Fruit fly (Drosophila melanogaster) whole organism, embryonic: ENCODE measurements around the gene CG16772.
A peak's percentile ranks its signal among the peaks of the same experiment; 100 is the strongest.

Experiments used
- B-H1 ChIP-seq: fragments of 200-800 bp; sonication (Bioruptor generic); IDR thresholded peaks from 3 replicates; pipeline ENCODE4 v1.3.6; 2022; ENCODE audit warnings: missing biosample characterization, missing genetic modification characterization
- CG10209 ChIP-seq: fragments of 200-800 bp; sonication (Bioruptor generic); optimal IDR thresholded peaks from 3 replicates; lab custom pipeline; 2017; ENCODE audit warnings: missing biosample characterization, mild to moderate bottlenecking, missing genetic modification characterization, missing genetic modification reagents
- CG13287 ChIP-seq: fragments of 200-800 bp; sonication (Bioruptor generic); IDR thresholded peaks from 2 replicates; pipeline ENCODE4 v1.3.6; 2022; ENCODE audit warnings: missing biosample characterization, missing genetic modification characterization; ENCODE audit not compliant: partially characterized antibody
- CG15011 ChIP-seq: fragments of 200-800 bp; sonication (Bioruptor generic); optimal IDR thresholded peaks from 3 replicates; lab custom pipeline; 2018; ENCODE audit warnings: missing biosample characterization, mild to moderate bottlenecking, missing genetic modification characterization
- CG15514 ChIP-seq: fragments of 200-800 bp; sonication (Bioruptor generic); optimal IDR thresholded peaks from 3 replicates; lab custom pipeline; 2017; ENCODE audit warnings: missing biosample characterization, missing genetic modification characterization, mild to moderate bottlenecking, moderate library complexity, missing genetic modification reagents
- CG15696 ChIP-seq: fragments of 200-800 bp; sonication (Bioruptor generic); optimal IDR thresholded peaks from 2 replicates; lab custom pipeline; 2019; ENCODE audit warnings: missing biosample characterization, mild to moderate bottlenecking, missing genetic modification characterization, moderate library complexity
- CG17385 ChIP-seq: fragments of 200-800 bp; sonication (Bioruptor generic); optimal IDR thresholded peaks from 3 replicates; lab custom pipeline; 2018; ENCODE audit warnings: missing biosample characterization, mild to moderate bottlenecking, missing genetic modification characterization
- CG17829 ChIP-seq: fragments of 200-800 bp; optimal IDR thresholded peaks from 2 replicates; lab custom pipeline; 2019; ENCODE audit warnings: missing biosample characterization, mild to moderate bottlenecking, missing genetic modification characterization, moderate library complexity
- CG18599 ChIP-seq: fragments of 200-800 bp; sonication (Bioruptor generic); optimal IDR thresholded peaks from 3 replicates; lab custom pipeline; 2017; ENCODE audit warnings: missing biosample characterization, missing genetic modification characterization, mild to moderate bottlenecking, moderate library complexity, missing genetic modification reagents
- CG31365 ChIP-seq: fragments of 200-800 bp; sonication (Bioruptor generic); optimal IDR thresholded peaks from 2 replicates; lab custom pipeline; 2018; ENCODE audit warnings: missing biosample characterization, mild to moderate bottlenecking, missing genetic modification characterization
- CG31441 ChIP-seq: fragments of 200-800 bp; sonication (Bioruptor generic); IDR thresholded peaks from 2 replicates; pipeline ENCODE4 v1.3.6; 2022; ENCODE audit warnings: missing biosample characterization, missing genetic modification characterization
- CG3163 ChIP-seq: fragments of 200-800 bp; sonication (Bioruptor generic); optimal IDR thresholded peaks from 3 replicates; lab custom pipeline; 2016; ENCODE audit warnings: missing biosample characterization, missing genetic modification characterization
- CG32767 ChIP-seq: fragments of 200-800 bp; sonication (Bioruptor generic); IDR thresholded peaks from 2 replicates; pipeline ENCODE4 v1.3.6; 2022; ENCODE audit warnings: missing biosample characterization, missing genetic modification characterization
- CG3726 ChIP-seq: fragments of 200-800 bp; sonication (Bioruptor generic); IDR thresholded peaks from 3 replicates; pipeline ENCODE4, ENCODE4 v1.3.6; 2022; ENCODE audit warnings: missing biosample characterization, missing genetic modification characterization
- CG6175 ChIP-seq: fragments of 200-800 bp; sonication (Bioruptor generic); IDR thresholded peaks from 3 replicates; pipeline ENCODE4 v1.3.6; 2022; ENCODE audit warnings: missing biosample characterization, missing genetic modification characterization
- CG6272 ChIP-seq: fragments of 200-800 bp; sonication (Bioruptor generic); IDR thresholded peaks from 2 replicates; pipeline ENCODE4 v1.3.6; 2022; ENCODE audit warnings: missing biosample characterization, missing genetic modification characterization
- CG6813 ChIP-seq: fragments of 200-800 bp; sonication (Bioruptor generic); optimal IDR thresholded peaks from 2 replicates; lab custom pipeline; 2017; ENCODE audit warnings: missing biosample characterization, missing genetic modification characterization, mild to moderate bottlenecking, moderate library complexity, missing genetic modification reagents
- CG9609 ChIP-seq: fragments of 200-800 bp; sonication (Bioruptor generic); optimal IDR thresholded peaks from 3 replicates; lab custom pipeline; 2016; ENCODE audit warnings: missing biosample characterization, missing genetic modification characterization
- CG9727 ChIP-seq: fragments of 200-800 bp; sonication (Bioruptor generic); optimal IDR thresholded peaks from 3 replicates; lab custom pipeline; 2017; ENCODE audit warnings: missing biosample characterization, mild to moderate bottlenecking, missing genetic modification characterization
- Chrac-16 ChIP-seq: fragments of 200-800 bp; sonication (Bioruptor generic); optimal IDR thresholded peaks from 3 replicates; lab custom pipeline; 2016; ENCODE audit warnings: missing biosample characterization, missing genetic modification characterization
- D19B ChIP-seq: fragments of 200-800 bp; sonication (Bioruptor generic); optimal IDR thresholded peaks from 2 replicates; lab custom pipeline; 2017; ENCODE audit warnings: missing biosample characterization, mild to moderate bottlenecking, missing genetic modification characterization
- Dip3 ChIP-seq: fragments of 200-800 bp; sonication (Bioruptor generic); optimal IDR thresholded peaks from 3 replicates; lab custom pipeline; 2016; ENCODE audit warnings: missing biosample characterization, missing genetic modification characterization
- Drgx ChIP-seq: fragments of 200-800 bp; sonication (Bioruptor generic); IDR thresholded peaks from 2 replicates; pipeline ENCODE4 v1.3.6; 2022; ENCODE audit warnings: missing biosample characterization, missing genetic modification characterization
- Hr39 ChIP-seq: fragments of >200 bp; optimal IDR thresholded peaks from 2 replicates; lab custom pipeline; 2017
- Kr ChIP-seq: fragments of 200-800 bp; sonication (Bioruptor generic); optimal IDR thresholded peaks from 2 replicates; lab custom pipeline; 2017; ENCODE audit warnings: missing biosample characterization, mild to moderate bottlenecking, missing genetic modification characterization
- Ptx1 ChIP-seq: fragments of 200-800 bp; sonication (Bioruptor generic); IDR thresholded peaks from 2 replicates; pipeline ENCODE4 v1.3.6; 2022; ENCODE audit warnings: missing biosample characterization, missing genetic modification characterization
- Sox100B ChIP-seq: fragments of 200-800 bp; sonication (Bioruptor generic); optimal IDR thresholded peaks from 3 replicates; lab custom pipeline; 2018; ENCODE audit warnings: missing biosample characterization, mild to moderate bottlenecking, missing genetic modification characterization
- Sry-β ChIP-seq: fragments of 200-800 bp; sonication (Bioruptor generic); optimal IDR thresholded peaks from 2 replicates; lab custom pipeline; 2018; ENCODE audit warnings: missing biosample characterization, mild to moderate bottlenecking, missing genetic modification characterization, moderate library complexity
- Ssrp ChIP-seq: fragments of 200-800 bp; sonication (Bioruptor generic); optimal IDR thresholded peaks from 2 replicates; lab custom pipeline; 2018; ENCODE audit warnings: missing biosample characterization, mild to moderate bottlenecking, missing genetic modification characterization, moderate library complexity
- ac ChIP-seq: fragments of 200-800 bp; sonication (Bioruptor generic); optimal IDR thresholded peaks from 3 replicates; lab custom pipeline; 2017; ENCODE audit warnings: missing biosample characterization, mild to moderate bottlenecking, missing genetic modification characterization
- bcd ChIP-seq: fragments of 200-800 bp; sonication (Bioruptor generic); optimal IDR thresholded peaks from 2 replicates; lab custom pipeline; 2017; ENCODE audit warnings: missing biosample characterization, mild to moderate bottlenecking, missing genetic modification characterization
- br ChIP-seq: fragments of >200 bp; optimal IDR thresholded peaks from 2 replicates; lab custom pipeline; 2017
- chn ChIP-seq: fragments of 200-800 bp; sonication (Bioruptor generic); optimal IDR thresholded peaks from 2 replicates; lab custom pipeline; 2016; ENCODE audit warnings: missing biosample characterization, missing genetic modification characterization
- crol ChIP-seq: fragments of 200-800 bp; sonication (Bioruptor generic); IDR thresholded peaks from 2 replicates; pipeline ENCODE4 v1.3.6; 2022; ENCODE audit warnings: missing biosample characterization, missing genetic modification characterization
- crp ChIP-seq, 2 experiments: fragments of 200-800 bp; sonication (Bioruptor generic); optimal IDR thresholded peaks; 2 replicates in 1 of 2; 3 replicates in 1 of 2; lab custom pipeline; 2017; ENCODE audit warnings: missing biosample characterization in 2 of 2, missing genetic modification characterization in 2 of 2, mild to moderate bottlenecking in 1 of 2, moderate library complexity in 1 of 2
- cwo ChIP-seq: fragments of 200-800 bp; sonication (Bioruptor generic); optimal IDR thresholded peaks from 3 replicates; lab custom pipeline; 2017; ENCODE audit warnings: missing biosample characterization, missing genetic modification characterization, mild to moderate bottlenecking, moderate library complexity, missing genetic modification reagents
- emc ChIP-seq: fragments of 200-800 bp; sonication (Bioruptor generic); optimal IDR thresholded peaks from 2 replicates; lab custom pipeline; 2016; ENCODE audit warnings: missing biosample characterization, missing genetic modification characterization
- gcm ChIP-seq: fragments of 200-800 bp; sonication (Bioruptor generic); optimal IDR thresholded peaks from 2 replicates; lab custom pipeline; 2019; ENCODE audit warnings: missing biosample characterization, mild to moderate bottlenecking, missing genetic modification characterization, moderate library complexity
- hb ChIP-seq: fragments of 200-800 bp; sonication (Bioruptor generic); IDR thresholded peaks from 3 replicates; pipeline ENCODE4 v1.3.6; 2022; ENCODE audit warnings: missing biosample characterization, missing genetic modification characterization; ENCODE audit not compliant: partially characterized antibody
- klu ChIP-seq: fragments of 200-800 bp; sonication (Bioruptor generic); IDR thresholded peaks from 2 replicates; pipeline ENCODE4 v1.3.6; 2022; ENCODE audit warnings: missing biosample characterization, missing genetic modification characterization
- lov ChIP-seq, 2 experiments: fragments of 200-800 bp in 1 of 2; fragments of >200 bp in 1 of 2; sonication (Bioruptor generic) in 1 of 2; IDR thresholded peaks in 1 of 2; optimal IDR thresholded peaks in 1 of 2; 2 replicates in 1 of 2; 3 replicates in 1 of 2; pipeline versions ENCODE4 v1.3.6 to Lab custom; 2017 to 2022; ENCODE audit warnings: missing biosample characterization in 1 of 2, missing genetic modification characterization in 1 of 2
- mirr ChIP-seq: fragments of 200-800 bp; sonication (Bioruptor generic); optimal IDR thresholded peaks from 3 replicates; lab custom pipeline; 2018; ENCODE audit warnings: missing biosample characterization, mild to moderate bottlenecking, missing genetic modification characterization
- nom ChIP-seq: fragments of 200-800 bp; sonication (Bioruptor generic); optimal IDR thresholded peaks from 2 replicates; lab custom pipeline; 2017; ENCODE audit warnings: missing biosample characterization, missing genetic modification characterization, mild to moderate bottlenecking, moderate library complexity, missing genetic modification reagents
- oc ChIP-seq: fragments of 200-800 bp; sonication (Bioruptor generic); optimal IDR thresholded peaks from 2 replicates; lab custom pipeline; 2018; ENCODE audit warnings: missing biosample characterization, mild to moderate bottlenecking, missing genetic modification characterization, moderate library complexity
- pan ChIP-seq, 4 experiments: fragments of >200 bp in 3 of 4; fragments of 200-800 bp in 1 of 4; sonication (Bioruptor generic) in 1 of 4; optimal IDR thresholded peaks in 3 of 4; IDR thresholded peaks in 1 of 4; 2 replicates each; pipeline versions ENCODE4 v1.3.6 to Lab custom; 2017 to 2022; ENCODE audit warnings: missing biosample characterization in 2 of 4, missing genetic modification characterization in 2 of 4, mixed read lengths in 1 of 4
- row ChIP-seq: fragments of 200-800 bp; sonication (Bioruptor generic); IDR thresholded peaks from 3 replicates; pipeline ENCODE4 v1.3.6; 2022; ENCODE audit warnings: missing biosample characterization, missing genetic modification characterization
- slbo ChIP-seq: fragments of 200-800 bp; sonication (Bioruptor generic); IDR thresholded peaks from 2 replicates; pipeline ENCODE4 v1.3.6; 2022; ENCODE audit warnings: missing biosample characterization, missing genetic modification characterization
- sob ChIP-seq: fragments of 200-800 bp; sonication (Bioruptor generic); IDR thresholded peaks from 2 replicates; pipeline ENCODE4 v1.3.6; 2022; ENCODE audit warnings: missing biosample characterization, missing genetic modification characterization
- stwl ChIP-seq: fragments of 200-800 bp; sonication (Bioruptor generic); optimal IDR thresholded peaks from 3 replicates; lab custom pipeline; 2018; ENCODE audit warnings: missing biosample characterization, mild to moderate bottlenecking, missing genetic modification characterization, moderate library complexity
- zf30C ChIP-seq: fragments of 200-800 bp; sonication (Bioruptor generic); optimal IDR thresholded peaks from 3 replicates; lab custom pipeline; 2018; ENCODE audit warnings: missing biosample characterization, mild to moderate bottlenecking, missing genetic modification characterization

Gene CG16772

DNA sequence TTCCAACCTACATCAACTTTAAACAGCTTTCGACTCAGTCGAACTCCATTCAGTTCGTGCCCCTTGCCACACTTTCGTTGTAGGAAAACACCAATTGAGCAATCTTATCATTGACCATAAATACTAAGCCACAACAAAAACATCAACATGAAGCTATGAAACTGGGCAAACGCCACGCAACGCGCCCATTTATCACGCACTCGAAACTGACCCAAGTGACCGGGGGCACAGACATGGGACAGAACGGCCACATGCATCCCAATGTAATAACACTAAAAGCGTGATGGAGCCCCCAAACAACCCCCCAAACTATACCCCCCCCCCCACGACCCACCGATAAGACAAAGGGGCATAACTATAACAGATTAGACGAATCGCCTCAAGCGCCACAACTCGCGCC is 30.0 kb upstream of the CG16772 start (continued):
- no peak for TF ChIP-seq ac (GFP tag; lab: Kevin White, UChicago)
- no peak for TF ChIP-seq Drgx (GFP tag; lab: Robert Waterston, UW)
- no peak for TF ChIP-seq CG3726 (GFP tag; lab: Robert Waterston, UW)
- no peak for TF ChIP-seq Hr39 (lab: Kevin White, UChicago)
- TF ChIP-seq CG15696 (tag; lab: Kevin White, UChicago) = no peak
- no peak for TF ChIP-seq nom
- no peak for TF ChIP-seq klu (GFP tag; lab: Robert Waterston, UW)
- TF ChIP-seq oc (tag; lab: Kevin White, UChicago) = peak; percentile 87
- TF ChIP-seq crol (GFP tag; lab: Robert Waterston, UW) = peak; percentile 78
- TF ChIP-seq CG9609 (GFP tag; lab: Kevin White, UChicago) = no peak
- TF ChIP-seq lov (optimal IDR thresholded peaks at IDR 0.05; lab: Kevin White, UChicago) = no peak
- no peak for TF ChIP-seq lov (GFP tag; IDR thresholded peaks at IDR 0.05; lab: Robert Waterston, UW)
- TF ChIP-seq B-H1 (GFP tag; lab: Robert Waterston, UW) = no peak
- TF ChIP-seq Ptx1 (GFP tag; lab: Robert Waterston, UW) = no peak
- no peak for TF ChIP-seq br (lab: Kevin White, UChicago)
- no peak for TF ChIP-seq CG31441
- TF ChIP-seq row = no peak
- peak; percentile 46; the same call in 1 of the 3 replicates for TF ChIP-seq CG6175
- TF ChIP-seq Sry-β (GFP tag; lab: Kevin White, UChicago) = no peak
- TF ChIP-seq CG13287 (GFP tag; lab: Robert Waterston, UW) = no peak
- TF ChIP-seq D19B (GFP tag; lab: Kevin White, UChicago) = no peak
- no peak for TF ChIP-seq gcm
- peak; percentile 10 for TF ChIP-seq CG6813 (GFP tag; lab: Kevin White, UChicago)
- no peak for TF ChIP-seq crp (GFP tag; optimal IDR thresholded peaks at IDR 0.05; lab: Kevin White, UChicago)
- TF ChIP-seq zf30C (GFP tag; lab: Kevin White, UChicago) = no peak
- no peak for TF ChIP-seq Kr (GFP tag; lab: Kevin White, UChicago)
- no peak for TF ChIP-seq CG17829 (tag; lab: Kevin White, UChicago)
- no peak for TF ChIP-seq Chrac-16 (GFP tag; lab: Kevin White, UChicago)
- TF ChIP-seq emc (GFP tag; lab: Kevin White, UChicago) = no peak
- no peak for TF ChIP-seq CG3163 (GFP tag; lab: Kevin White, UChicago)
- TF ChIP-seq pan (optimal IDR thresholded peaks at IDR 0.05; lab: Kevin White, UChicago) = no peak
- TF ChIP-seq pan (GFP tag; optimal IDR thresholded peaks at IDR 0.05 in 1 of 2, IDR thresholded peaks at IDR 0.05 in 1 of 2) = no peak
- TF ChIP-seq CG15011 (GFP tag; lab: Kevin White, UChicago) = no peak
- TF ChIP-seq Sox100B (GFP tag; lab: Kevin White, UChicago) = no peak
- TF ChIP-seq slbo = no peak
- peak; percentile 6 for TF ChIP-seq mirr (GFP tag; lab: Kevin White, UChicago)
- TF ChIP-seq CG18599 (GFP tag; lab: Kevin White, UChicago) = no peak
- no peak for TF ChIP-seq sob (GFP tag; lab: Robert Waterston, UW)
- no peak for TF ChIP-seq bcd (GFP tag; lab: Kevin White, UChicago)
- TF ChIP-seq Ssrp = no peak
- no peak for TF ChIP-seq CG9727
- TF ChIP-seq Dip3 (GFP tag; lab: Kevin White, UChicago) = no peak
- no peak for TF ChIP-seq hb (GFP tag; lab: Robert Waterston, UW)
- no peak for TF ChIP-seq CG10209 (GFP tag; lab: Kevin White, UChicago)
- no peak for TF ChIP-seq CG31365 (tag; lab: Kevin White, UChicago)
- no peak for TF ChIP-seq CG6272 (GFP tag; lab: Robert Waterston, UW)
- peak; percentile 1 for TF ChIP-seq cwo (GFP tag; lab: Kevin White, UChicago)
- TF ChIP-seq stwl (tag; lab: Kevin White, UChicago) = no peak
- TF ChIP-seq CG17385 (GFP tag; lab: Kevin White, UChicago) = no peak
- no peak for TF ChIP-seq CG15514 (GFP tag; lab: Kevin White, UChicago)
- no peak for TF ChIP-seq CG32767
- no peak for TF ChIP-seq chn (GFP tag; lab: Kevin White, UChicago)
